Worm (Caenorhabditis elegans) whole organism, late embryonic: Measurements from ENCODE around the gene fbxa-55.

Experiments used
- F13H6.1 ChIP-seq: sonication (generic microtip); optimal IDR thresholded peaks from 2 replicates; lab custom pipeline; 2016; ENCODE audit warnings: missing genetic modification characterization, missing compliant biosample characterization
- elt-2 ChIP-seq: sonication (generic microtip); optimal IDR thresholded peaks from 2 replicates; lab custom pipeline; 2016; ENCODE audit warnings: missing genetic modification reagents, missing genetic modification characterization, missing compliant biosample characterization
- elt-4 ChIP-seq: sonication (generic microtip); optimal IDR thresholded peaks from 2 replicates; lab custom pipeline; 2016; ENCODE audit warnings: missing genetic modification characterization, missing compliant biosample characterization
- eyg-1 ChIP-seq: sonication (generic microtip); optimal IDR thresholded peaks from 2 replicates; lab custom pipeline; 2016; ENCODE audit warnings: missing genotype, missing genetic modification characterization, missing compliant biosample characterization
- madf-2 ChIP-seq: sonication (generic microtip); optimal IDR thresholded peaks from 2 replicates; lab custom pipeline; 2017; ENCODE audit warnings: missing genetic modification characterization, missing compliant biosample characterization
- pha-4 ChIP-seq: fragments of 150-350 bp; optimal IDR thresholded peaks from 2 replicates; lab custom pipeline; 2018; ENCODE audit warnings: missing biosample characterization, missing genetic modification reagents, missing genetic modification characterization
- pqm-1 ChIP-seq: sonication (generic microtip); optimal IDR thresholded peaks from 2 replicates; lab custom pipeline; 2016; ENCODE audit warnings: missing genetic modification characterization, missing compliant biosample characterization

DNA sequence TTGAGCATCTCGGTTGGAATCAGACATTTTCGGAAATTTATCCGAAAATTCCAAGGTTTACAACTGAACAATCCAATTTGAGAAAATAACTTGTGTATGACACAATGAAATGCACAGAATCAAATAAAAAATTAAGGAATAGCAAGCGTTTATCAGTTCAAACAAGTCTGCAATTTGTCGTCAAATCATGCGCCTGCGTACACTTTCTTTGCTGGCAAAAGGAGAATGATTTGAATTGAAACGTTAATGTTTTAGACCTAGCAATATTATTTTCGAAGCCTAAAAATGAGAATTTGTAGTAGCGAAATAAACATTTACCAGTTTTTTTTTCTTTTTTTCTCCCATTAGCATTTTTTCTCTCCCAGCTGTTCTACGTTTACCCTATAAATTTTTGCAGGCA, 14.6 kb upstream of the fbxa-55 start, which contains the start of the genes fbxa-67 and fbxa-11:
- TF ChIP-seq eyg-1 (tag; lab: Kevin White, UChicago) (no peak), pqm-1 (tag; lab: Kevin White, UChicago) (no peak), pha-4 (tag; lab: Kevin White, UChicago) (no peak), F13H6.1 (no peak), elt-2 (tag; lab: Kevin White, UChicago) (no peak), elt-4 (tag; lab: Kevin White, UChicago) (no peak), madf-2 (tag; lab: Kevin White, UChicago) (no peak)
